Worm (Caenorhabditis elegans): Measurements from ENCODE around the gene ctr-9.

- no peak for TF ChIP-seq elt-3 (tag; optimal IDR thresholded peaks at IDR 0.05)
- no peak for TF ChIP-seq tbx-2 (tag; optimal IDR thresholded peaks at IDR 0.05)
- no peak for TF ChIP-seq ceh-9 (tag; optimal IDR thresholded peaks at IDR 0.05)
- no peak for TF ChIP-seq nhr-77 (tag; optimal IDR thresholded peaks at IDR 0.05)
- no peak for TF ChIP-seq ama-1 (optimal IDR thresholded peaks at IDR 0.05)
- TF ChIP-seq daf-12 (tag; optimal IDR thresholded peaks at IDR 0.05) = no peak
- TF ChIP-seq fos-1 (tag; optimal IDR thresholded peaks at IDR 0.05) = no peak
- no peak for TF ChIP-seq mdl-1 (tag; optimal IDR thresholded peaks at IDR 0.05)
These were observed 3.7 kb upstream of the ctr-9 start for ce11 chrIII:9487454-9487853.

All from whole organism, L3 larva.